Worm (Caenorhabditis elegans): Measurements from ENCODE around the gene srd-41.

- TF ChIP-seq nhr-28 (tag; optimal IDR thresholded peaks at IDR 0.05) (no peak), fos-1 (tag; optimal IDR thresholded peaks at IDR 0.05) (no peak), lin-15B (tag; optimal IDR thresholded peaks at IDR 0.05) (no peak), snpc-4 (tag; optimal IDR thresholded peaks at IDR 0.05) (no peak), egl-27 (tag; optimal IDR thresholded peaks at IDR 0.05) (no peak), ceh-16 (tag; optimal IDR thresholded peaks at IDR 0.05) (no peak), aly-2 (tag; optimal IDR thresholded peaks at IDR 0.05) (no peak), fkh-10 (GFP tag; optimal IDR thresholded peaks at IDR 0.05) (no peak), ceh-9 (tag; optimal IDR thresholded peaks at IDR 0.05) (no peak), pqm-1 (tag; optimal IDR thresholded peaks at IDR 0.05) (no peak), nhr-76 (tag; optimal IDR thresholded peaks at IDR 0.05) (no peak), nhr-25 (tag; optimal IDR thresholded peaks at IDR 0.05) (no peak), zag-1 (tag; optimal IDR thresholded peaks at IDR 0.05) (no peak), mdl-1 (tag; optimal IDR thresholded peaks at IDR 0.05) (no peak)
These were observed 30.6 kb downstream of the srd-41 start, which contains the start of gene nspc-13 for ce11 chrX:12357127-12357526.

All from whole organism, L3 larva.